Worm (Caenorhabditis elegans) whole organism, L4/young adult: ENCODE results near the gene K12H6.9.
"Not testable (repeated sequence)": the region's sequence is repeated elsewhere in the genome, so short reads cannot be mapped to it uniquely, and the experiment has no call there.

Experiments used
- W03F9.2 ChIP-seq: fragments of 150-350 bp; optimal IDR thresholded peaks from 2 replicates; lab custom pipeline; 2014; ENCODE audit warnings: missing biosample characterization, missing genetic modification characterization
- dao-5 ChIP-seq: sonication (generic microtip); optimal IDR thresholded peaks from 2 replicates; lab custom pipeline; 2016; ENCODE audit warnings: missing genotype, missing genetic modification characterization, moderate library complexity, missing compliant biosample characterization
- him-1 ChIP-seq: sonication (generic microtip); optimal IDR thresholded peaks from 2 replicates; lab custom pipeline; 2016; ENCODE audit warnings: missing genotype, missing genetic modification reagents, missing genetic modification characterization, missing compliant biosample characterization

K12H6.9 gene

DNA sequence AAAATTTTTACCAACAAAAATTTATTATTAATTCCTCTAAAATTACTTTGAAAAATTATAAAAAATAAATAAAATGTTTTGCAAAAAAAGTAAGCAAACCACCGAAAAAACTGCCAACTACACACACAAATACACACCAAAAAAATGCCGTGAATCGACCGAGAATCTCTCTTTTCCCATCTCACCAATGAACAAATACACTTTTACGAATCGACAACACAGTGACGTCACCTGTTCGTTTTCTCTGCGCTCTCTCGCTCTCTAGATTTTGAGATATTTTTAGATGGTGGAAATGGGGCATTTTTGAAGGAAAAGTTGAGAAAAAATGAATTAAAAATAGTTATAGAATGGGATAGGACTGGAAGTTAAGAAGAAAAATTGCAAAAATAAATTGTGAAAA, 7.9 kb downstream of the K12H6.9 start:
- TF ChIP-seq W03F9.2 (no peak), dao-5 (tag; lab: Kevin White, UChicago) (no peak), him-1 (no peak)

DNA sequence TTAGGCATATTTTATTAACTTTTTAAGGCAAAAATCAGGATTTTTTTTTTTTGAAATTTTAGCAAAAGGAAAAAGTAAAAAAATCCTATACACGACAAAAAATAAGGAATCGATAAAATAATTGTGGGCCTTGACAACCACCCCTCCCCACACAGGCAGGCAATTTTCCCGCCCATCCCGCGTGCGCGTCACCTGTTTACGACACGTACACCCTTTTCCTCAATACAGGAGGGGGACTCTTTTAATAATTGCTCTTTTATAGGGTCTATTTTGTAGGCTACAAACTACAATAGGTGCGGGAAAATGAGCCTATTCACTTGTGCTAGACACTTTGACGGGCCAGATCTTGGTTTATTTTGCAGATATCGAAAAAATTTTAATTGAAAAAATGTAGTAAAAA, 8.3 kb downstream of the K12H6.9 start:
- no peak for TF ChIP-seq him-1
- TF ChIP-seq dao-5 (tag; lab: Kevin White, UChicago) = no peak
- no peak for TF ChIP-seq W03F9.2

DNA sequence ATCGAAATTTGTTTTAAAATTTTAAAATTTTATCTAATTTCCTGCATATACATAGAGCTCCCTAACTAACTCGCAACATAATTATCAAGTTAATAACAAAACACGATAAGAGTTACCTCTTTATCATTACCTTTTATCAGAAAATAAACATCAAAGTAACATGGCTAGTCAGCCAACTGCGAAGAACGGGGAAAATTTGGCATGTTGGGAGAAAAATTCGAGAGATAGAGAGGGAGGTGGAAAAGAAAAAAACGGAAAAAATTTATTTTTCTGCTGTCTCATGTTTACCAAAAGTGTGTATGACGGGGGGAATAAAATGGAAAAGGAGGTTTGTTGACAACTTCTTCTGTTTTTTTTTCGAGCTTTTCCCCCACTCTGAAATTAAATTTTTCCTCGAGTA, 9.9 kb downstream of the K12H6.9 start:
- TF ChIP-seq dao-5 (tag; lab: Kevin White, UChicago) = no peak
- no peak for TF ChIP-seq him-1
- no peak for TF ChIP-seq W03F9.2

DNA sequence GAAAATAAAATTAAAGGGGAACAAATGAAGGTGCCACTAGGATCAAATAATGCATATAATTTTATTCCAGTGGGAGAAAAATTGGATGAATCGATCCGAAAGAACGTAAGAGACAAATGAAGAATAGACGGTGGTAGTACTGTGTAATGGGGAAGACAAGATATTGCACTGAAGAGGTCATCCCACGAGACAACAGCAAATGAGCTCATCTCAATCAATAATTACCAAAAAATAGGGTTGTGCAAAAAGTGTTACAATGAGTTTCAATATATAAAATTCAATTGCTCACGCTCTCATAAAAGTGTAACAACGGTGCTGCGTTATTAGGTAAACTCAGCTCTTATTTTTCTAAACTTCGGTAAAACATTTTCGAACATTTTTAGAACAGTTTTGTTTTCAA, 12.6 kb downstream of the K12H6.9 start, which contains the start of gene K12H6.7:
K12H6.7 (minus strand) TSS at position 101 of the 400 bp plus-strand sequence.
- TF ChIP-seq dao-5 (tag; lab: Kevin White, UChicago) (no peak), him-1 (no peak), W03F9.2 (no peak)

DNA sequence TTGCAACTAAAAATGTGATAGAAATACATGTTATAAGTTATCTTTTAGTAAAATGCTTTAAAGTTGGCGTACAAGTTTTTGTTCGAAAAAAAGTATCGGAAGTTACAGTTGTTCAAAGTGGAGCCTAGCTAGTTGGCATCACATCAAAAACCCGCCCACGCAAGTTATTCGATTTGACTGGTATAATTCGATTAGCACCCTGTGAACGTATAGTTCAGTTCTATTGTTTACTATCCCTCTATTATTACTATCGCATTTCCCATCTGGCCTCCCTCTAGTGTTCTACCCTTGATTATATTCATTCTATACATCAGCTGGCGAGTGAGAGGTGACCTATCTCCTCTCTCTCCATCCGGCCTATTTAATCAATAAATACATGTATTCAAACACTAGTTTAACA, 14.8 kb downstream of the K12H6.9 start, which contains the start of gene Y110A2AL.4:
Y110A2AL.4 (plus strand) TSS at position 301 of the 400 bp plus-strand sequence.
- TF ChIP-seq W03F9.2; him-1; dao-5 (tag; lab: Kevin White, UChicago): not testable (repeated sequence)

DNA sequence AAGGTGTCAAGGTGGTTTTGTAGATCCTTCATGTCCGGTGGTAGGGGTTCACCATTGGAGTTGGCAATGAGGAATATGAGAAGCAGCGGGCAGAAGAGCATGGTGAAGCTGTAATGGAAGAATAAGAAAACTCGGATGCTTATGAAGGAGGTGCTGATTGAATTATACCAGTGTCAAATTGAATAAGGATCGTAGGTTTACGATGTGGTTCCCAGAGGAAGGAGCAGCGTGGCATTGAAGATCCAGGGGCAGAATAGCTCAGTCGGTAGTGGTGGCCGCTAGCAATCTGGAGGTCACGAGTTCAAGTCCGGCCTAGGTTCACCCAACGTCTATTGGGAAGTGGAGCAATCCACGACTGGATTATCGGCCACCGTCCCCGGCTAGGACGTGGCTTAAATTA, 17.3 kb downstream of the K12H6.9 start, which contains the start of gene Y110A2AL.6:
Y110A2AL.6 (minus strand) TSS at position 101 of the 400 bp plus-strand sequence.
- no peak for TF ChIP-seq W03F9.2

DNA sequence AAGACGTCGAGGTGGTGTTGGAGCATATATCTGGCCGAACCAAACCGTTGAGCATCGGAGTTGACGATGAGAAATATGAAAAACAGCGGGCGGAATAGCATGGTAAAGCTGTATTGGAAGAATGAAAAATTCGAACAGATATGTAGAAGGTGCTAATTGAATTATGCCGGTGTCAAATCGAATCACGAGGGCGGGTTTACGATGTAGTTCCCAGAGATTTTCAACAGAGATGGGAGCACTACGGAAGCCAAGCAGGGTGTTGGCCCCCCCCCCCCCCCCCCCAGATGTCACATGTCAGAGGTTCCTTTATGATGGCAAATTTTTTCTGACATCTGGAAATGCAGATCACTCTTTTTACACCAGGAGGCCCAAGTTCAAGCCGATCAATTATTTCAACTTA, 18.9 kb downstream of the K12H6.9 start, which contains the start of gene Y110A2AL.7:
Y110A2AL.7 (minus strand) TSS at position 101 of the 400 bp plus-strand sequence.
- TF ChIP-seq dao-5 (tag; lab: Kevin White, UChicago) (no peak), him-1 (no peak), W03F9.2 (no peak)

DNA sequence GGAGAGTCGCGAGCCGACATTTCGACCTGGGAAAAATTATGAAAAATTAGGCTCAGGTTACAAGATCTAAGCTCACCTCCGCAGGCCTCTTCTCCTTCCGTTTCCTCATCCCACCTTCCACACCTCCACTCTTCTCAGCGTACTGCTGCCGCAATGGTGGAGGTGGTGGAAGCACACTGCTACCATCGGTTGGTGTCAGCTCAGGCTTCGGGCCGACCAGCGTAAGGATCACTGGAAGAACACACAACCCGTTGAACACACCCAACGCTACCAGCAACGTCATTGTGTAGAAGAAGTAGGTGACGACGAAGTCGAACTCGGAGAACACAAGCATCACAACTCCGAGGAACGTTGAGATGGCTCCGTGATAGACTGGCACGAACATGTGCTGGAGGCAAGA, 21.5 kb downstream of the K12H6.9 start:
- TF ChIP-seq him-1 (no peak), dao-5 (tag; lab: Kevin White, UChicago) (no peak), W03F9.2 (no peak)

DNA sequence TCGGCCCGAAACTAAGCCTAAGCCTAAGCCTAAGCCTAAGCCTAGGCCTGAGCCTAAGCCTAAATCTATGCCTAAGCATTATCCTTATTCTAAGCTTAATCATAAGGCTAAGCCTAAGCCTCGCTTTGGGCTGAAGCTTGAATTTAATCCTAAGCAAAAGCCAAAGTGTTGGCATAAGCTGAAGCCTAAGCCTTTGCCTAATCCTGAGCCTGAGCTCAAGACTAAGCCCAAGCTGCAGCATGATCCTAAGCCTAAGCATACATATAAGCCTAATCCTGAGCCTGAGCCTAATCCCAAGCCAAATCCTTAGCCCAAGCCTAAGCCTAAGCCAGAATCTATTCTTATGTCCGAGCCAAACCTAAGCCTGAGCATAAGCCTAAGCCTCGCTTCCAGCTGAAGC, 22.3 kb downstream of the K12H6.9 start:
- TF ChIP-seq dao-5 (tag; lab: Kevin White, UChicago) (no peak), W03F9.2 (no peak), him-1 (no peak)

DNA sequence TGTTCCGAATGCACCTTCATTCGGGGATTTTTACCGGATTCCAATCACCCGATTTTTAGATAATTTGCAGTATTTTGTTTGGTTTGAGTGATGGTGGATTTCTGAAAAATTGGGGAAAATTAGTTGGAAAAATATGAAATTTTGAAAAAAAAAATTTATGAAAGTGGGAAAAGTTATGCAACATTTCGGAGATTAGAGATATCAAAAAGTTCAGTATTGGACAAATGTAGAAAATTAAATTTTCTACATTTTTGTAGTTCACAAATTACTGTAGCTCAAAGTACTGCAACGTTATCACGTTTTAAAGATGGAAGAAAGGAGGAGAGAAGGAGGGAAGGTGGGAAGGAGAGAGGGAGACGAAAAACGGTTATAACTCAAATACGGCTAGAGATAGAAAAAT, 28.3 kb downstream of the K12H6.9 start, which contains the start of gene ptc-3:
ptc-3 (minus strand) TSS at position 101 of the 400 bp plus-strand sequence.
- TF ChIP-seq W03F9.2 (no peak), dao-5 (tag; lab: Kevin White, UChicago) (no peak), him-1 (no peak)

DNA sequence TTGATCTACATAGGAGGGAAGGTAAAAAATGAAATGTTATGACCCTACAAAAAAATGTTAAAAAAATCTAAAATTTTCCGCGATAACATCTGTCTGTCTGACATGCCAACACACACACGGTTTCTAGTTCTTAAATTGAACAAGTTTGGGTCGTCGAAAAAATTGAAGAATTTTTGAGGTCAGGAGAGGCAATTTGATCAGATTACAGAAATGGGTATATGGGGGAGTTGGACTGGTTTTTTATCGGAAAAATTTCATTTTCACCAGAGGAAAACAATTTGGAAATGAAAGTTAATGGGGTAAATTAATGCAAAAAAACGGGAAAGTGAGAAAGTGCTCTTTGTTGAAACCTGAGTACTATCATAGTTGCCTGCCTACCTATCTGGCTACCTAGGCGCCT, 29.6 kb downstream of the K12H6.9 start:
- TF ChIP-seq him-1 = no peak
- no peak for TF ChIP-seq W03F9.2
- no peak for TF ChIP-seq dao-5 (tag; lab: Kevin White, UChicago)

DNA sequence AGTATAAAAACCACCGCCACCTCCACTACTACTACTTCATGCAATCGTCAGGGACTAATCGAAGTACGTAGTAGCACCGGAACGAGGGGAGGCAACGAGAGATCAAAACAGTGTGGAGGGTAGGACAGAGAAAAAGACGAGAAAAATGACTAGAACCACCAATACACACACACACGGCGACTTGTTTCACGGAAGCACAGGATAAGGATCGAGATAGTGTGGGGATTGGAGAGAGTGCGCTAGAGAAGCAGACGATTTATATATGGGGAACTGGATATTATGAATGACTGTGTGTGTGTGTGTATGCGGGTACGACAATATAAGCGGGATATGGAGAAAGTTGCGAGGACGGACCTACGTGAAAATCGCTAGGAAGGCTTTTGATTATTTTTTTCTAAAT, 30.6 kb downstream of the K12H6.9 start:
- no peak for TF ChIP-seq dao-5 (tag; lab: Kevin White, UChicago)

DNA sequence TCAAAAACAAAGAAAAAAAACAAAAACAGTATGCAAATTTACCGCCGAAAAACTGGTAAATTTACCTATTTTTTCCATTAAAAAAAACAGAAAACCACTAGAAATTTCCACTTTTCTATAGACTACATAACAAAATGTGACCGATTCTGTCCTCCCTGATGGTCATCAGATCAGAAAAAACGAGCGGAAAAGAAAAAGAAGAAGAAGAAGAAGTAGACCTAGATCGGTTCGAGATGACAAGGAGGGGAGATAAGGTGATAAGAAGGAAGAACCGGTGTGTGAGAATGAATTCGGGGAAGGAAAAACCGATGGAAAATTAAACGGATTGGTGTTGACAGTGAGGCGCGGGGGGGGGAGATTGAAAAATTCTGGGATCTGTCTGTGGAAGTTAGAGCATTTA, 31.9 kb downstream of the K12H6.9 start:
- TF ChIP-seq dao-5 (tag; lab: Kevin White, UChicago) = no peak
- TF ChIP-seq W03F9.2 = no peak
- no peak for TF ChIP-seq him-1

DNA sequence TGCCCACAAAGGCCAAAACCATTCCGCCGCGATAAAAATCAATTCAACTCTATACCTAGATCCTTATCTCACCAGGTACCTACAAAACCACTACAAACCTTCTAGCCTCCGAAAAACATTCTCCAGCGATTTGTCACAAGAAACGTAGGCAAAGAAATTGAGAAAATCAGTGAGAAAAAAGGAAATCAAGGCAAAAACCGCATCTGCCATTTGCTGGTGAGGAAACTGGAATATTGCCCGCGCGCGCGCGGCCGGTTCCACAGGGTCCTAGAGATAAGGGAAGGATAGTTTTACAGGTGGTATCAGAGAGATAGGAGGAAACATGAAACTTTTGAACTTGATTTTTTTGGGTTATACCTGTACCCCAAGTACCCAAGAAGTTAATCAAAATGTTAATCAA, 33.4 kb downstream of the K12H6.9 start:
- no peak for TF ChIP-seq W03F9.2
- TF ChIP-seq him-1 = no peak
- no peak for TF ChIP-seq dao-5 (tag; lab: Kevin White, UChicago)

DNA sequence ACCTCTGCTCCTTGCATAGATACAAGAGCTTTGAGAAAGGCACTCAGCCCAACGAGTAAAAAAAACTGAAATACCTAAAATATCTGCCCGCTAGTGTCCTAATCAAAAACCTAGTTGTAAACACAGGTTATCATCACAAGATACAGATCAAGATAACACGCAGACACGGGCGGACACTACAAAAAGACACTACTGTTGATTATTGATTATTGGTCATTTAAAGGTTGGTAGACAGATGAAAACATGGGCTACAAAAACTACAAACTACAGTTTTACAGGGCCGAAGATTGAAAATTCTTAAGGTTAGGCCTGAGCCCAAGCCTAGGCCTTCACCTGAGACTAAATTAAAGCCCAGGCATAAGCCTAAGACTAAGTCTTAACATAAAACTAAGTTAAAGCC, 34.6 kb downstream of the K12H6.9 start:
- no peak for TF ChIP-seq W03F9.2
- no peak for TF ChIP-seq him-1
- TF ChIP-seq dao-5 (tag; lab: Kevin White, UChicago) = no peak

DNA sequence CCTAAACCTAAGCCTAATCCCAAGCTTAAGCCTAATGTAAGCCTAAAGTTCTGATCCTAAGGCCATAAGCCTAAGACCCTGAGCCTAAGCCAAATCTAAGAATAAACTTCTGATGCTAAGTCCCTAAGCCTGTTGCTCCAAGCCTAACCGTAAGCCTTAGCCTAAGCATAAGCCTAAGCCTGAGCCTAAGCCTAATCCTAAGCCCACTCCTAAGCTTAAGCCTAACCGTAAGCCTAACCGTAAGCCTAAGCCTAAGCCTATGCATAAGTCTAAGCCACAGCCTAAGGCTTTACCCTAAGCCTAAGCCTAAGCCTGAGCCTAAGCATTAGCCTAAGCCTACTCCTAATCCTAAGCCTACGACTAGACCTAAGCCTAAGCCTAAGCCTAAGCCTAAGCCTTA, 35.1 kb downstream of the K12H6.9 start:
- no peak for TF ChIP-seq W03F9.2
- no peak for TF ChIP-seq him-1
- no peak for TF ChIP-seq dao-5 (tag; lab: Kevin White, UChicago)
